Worm (Caenorhabditis elegans) whole organism, L3 larva: ENCODE results near the gene F07E5.8.

Experiments used
- ama-1 ChIP-seq: fragments of 150-350 bp; optimal IDR thresholded peaks from 2 replicates; lab custom pipeline; 2018
- egl-27 ChIP-seq: sonication (generic microtip); optimal IDR thresholded peaks from 4 replicates; lab custom pipeline; 2017; ENCODE audit warnings: missing biosample characterization, missing genetic modification reagents, missing genetic modification characterization
- egl-5 ChIP-seq: fragments of 150-350 bp; optimal IDR thresholded peaks from 2 replicates; lab custom pipeline; 2017; ENCODE audit warnings: missing biosample characterization, missing genetic modification reagents, missing genetic modification characterization, inconsistent platforms
- elt-1 ChIP-seq: fragments of 150-350 bp; optimal IDR thresholded peaks from 2 replicates; lab custom pipeline; 2014; ENCODE audit warnings: missing biosample characterization, missing genetic modification characterization
- nhr-12 ChIP-seq: fragments of 150-350 bp; optimal IDR thresholded peaks from 2 replicates; lab custom pipeline; 2014; ENCODE audit warnings: missing biosample characterization, missing genetic modification characterization
- ztf-4 ChIP-seq: fragments of 150-350 bp; optimal IDR thresholded peaks from 2 replicates; lab custom pipeline; 2014; ENCODE audit warnings: missing biosample characterization, missing genetic modification characterization

ce11 chrII:2042447-2042846 is 33.0 kb downstream of the F07E5.8 start, which contains the start of gene bath-20:
- TF ChIP-seq elt-1 (tag; lab: Kevin White, UChicago) (no peak), egl-27 (tag; lab: Kevin White, UChicago) (no peak), egl-5 (tag; lab: Kevin White, UChicago) (no peak), nhr-12 (no peak), ama-1 (lab: Kevin White, UChicago) (no peak), ztf-4 (no peak)
